Fruit fly (Drosophila melanogaster) whole organism, embryonic: ENCODE measurements around the gene CG17124.

Experiments used
- ATbp ChIP-seq: fragments of 200-800 bp; sonication (Bioruptor generic); optimal IDR thresholded peaks from 2 replicates; lab custom pipeline; 2017; ENCODE audit warnings: missing biosample characterization, mild to moderate bottlenecking, missing genetic modification characterization, missing genetic modification reagents
- Atf3 ChIP-seq: fragments of 200-800 bp; sonication (Bioruptor generic); optimal IDR thresholded peaks from 3 replicates; lab custom pipeline; 2016; ENCODE audit warnings: missing biosample characterization, missing genetic modification characterization
- B-H2 ChIP-seq: fragments of 200-800 bp; sonication (Bioruptor generic); optimal IDR thresholded peaks from 2 replicates; lab custom pipeline; 2018; ENCODE audit warnings: missing biosample characterization, mild to moderate bottlenecking, missing genetic modification characterization
- CG10321 ChIP-seq: fragments of 200-800 bp; sonication (Bioruptor generic); IDR thresholded peaks from 2 replicates; pipeline ENCODE4 v1.3.6; 2022; ENCODE audit warnings: missing biosample characterization, missing genetic modification characterization
- CG10959 ChIP-seq: fragments of 200-800 bp; sonication (Bioruptor generic); IDR thresholded peaks from 2 replicates; pipeline ENCODE4 v1.3.6; 2022; ENCODE audit warnings: missing biosample characterization, missing genetic modification characterization
- CG11085 ChIP-seq: fragments of 200-800 bp; sonication (Bioruptor generic); IDR thresholded peaks from 2 replicates; pipeline ENCODE4 v1.3.6; 2022; ENCODE audit warnings: missing biosample characterization, missing genetic modification characterization
- CG12219 ChIP-seq: fragments of 200-800 bp; sonication (Bioruptor generic); optimal IDR thresholded peaks from 3 replicates; lab custom pipeline; 2018; ENCODE audit warnings: missing biosample characterization, mild to moderate bottlenecking, missing genetic modification characterization
- CG12236 ChIP-seq: fragments of 200-800 bp; sonication (Bioruptor generic); optimal IDR thresholded peaks from 2 replicates; lab custom pipeline; 2016; ENCODE audit warnings: missing biosample characterization, missing genetic modification characterization
- CG12769 ChIP-seq: fragments of 200-800 bp; sonication (Bioruptor generic); optimal IDR thresholded peaks from 2 replicates; lab custom pipeline; 2019; ENCODE audit warnings: missing biosample characterization, mild to moderate bottlenecking, missing genetic modification characterization, moderate library complexity
- CG13894 ChIP-seq: fragments of 200-800 bp; sonication (Bioruptor generic); optimal IDR thresholded peaks from 3 replicates; lab custom pipeline; 2018; ENCODE audit warnings: missing biosample characterization, mild to moderate bottlenecking, missing genetic modification characterization, moderate library complexity
- CG14014 ChIP-seq: fragments of 200-800 bp; sonication (Bioruptor generic); IDR thresholded peaks from 2 replicates; pipeline ENCODE4 v1.3.6; 2022; ENCODE audit warnings: missing biosample characterization, missing genetic modification characterization
- CG14860 ChIP-seq: fragments of 200-800 bp; sonication (Bioruptor generic); IDR thresholded peaks from 3 replicates; pipeline ENCODE4 v1.3.6; 2022; ENCODE audit warnings: missing biosample characterization, missing genetic modification characterization; ENCODE audit not compliant: partially characterized antibody
- CG1647 ChIP-seq: fragments of 200-800 bp; sonication (Bioruptor generic); optimal IDR thresholded peaks from 3 replicates; lab custom pipeline; 2016; ENCODE audit warnings: missing biosample characterization, missing genetic modification characterization
- CG16813 ChIP-seq: fragments of 200-800 bp; sonication (Bioruptor generic); IDR thresholded peaks from 3 replicates; pipeline ENCODE4 v1.3.6; 2022; ENCODE audit warnings: missing biosample characterization, missing genetic modification characterization; ENCODE audit not compliant: partially characterized antibody
- CG17361 ChIP-seq: fragments of 200-800 bp; sonication (Bioruptor generic); IDR thresholded peaks from 3 replicates; pipeline ENCODE4 v1.3.6; 2022; ENCODE audit warnings: missing biosample characterization, missing genetic modification characterization
- CG17568 ChIP-seq: fragments of 200-800 bp; sonication (Bioruptor generic); optimal IDR thresholded peaks from 2 replicates; lab custom pipeline; 2018; ENCODE audit warnings: missing biosample characterization, mild to moderate bottlenecking, missing genetic modification characterization, moderate library complexity
- CG17829 ChIP-seq: fragments of 200-800 bp; optimal IDR thresholded peaks from 2 replicates; lab custom pipeline; 2019; ENCODE audit warnings: missing biosample characterization, mild to moderate bottlenecking, missing genetic modification characterization, moderate library complexity
- CG2116 ChIP-seq: fragments of 200-800 bp; sonication (Bioruptor generic); optimal IDR thresholded peaks from 3 replicates; lab custom pipeline; 2018; ENCODE audit warnings: missing biosample characterization, mild to moderate bottlenecking, missing genetic modification characterization
- CG2678 ChIP-seq: fragments of 200-800 bp; sonication (Bioruptor generic); optimal IDR thresholded peaks from 3 replicates; lab custom pipeline; 2019; ENCODE audit warnings: missing biosample characterization, mild to moderate bottlenecking, missing genetic modification characterization, moderate library complexity
- CG31365 ChIP-seq: fragments of 200-800 bp; sonication (Bioruptor generic); optimal IDR thresholded peaks from 2 replicates; lab custom pipeline; 2018; ENCODE audit warnings: missing biosample characterization, mild to moderate bottlenecking, missing genetic modification characterization
- CG34224 ChIP-seq: fragments of 200-800 bp; sonication (Bioruptor generic); IDR thresholded peaks from 3 replicates; pipeline ENCODE4 v1.3.6; 2022; ENCODE audit warnings: missing biosample characterization, missing genetic modification characterization; ENCODE audit not compliant: partially characterized antibody
- CG3838 ChIP-seq: fragments of 200-800 bp; sonication (Bioruptor generic); optimal IDR thresholded peaks from 3 replicates; lab custom pipeline; 2016; ENCODE audit warnings: missing biosample characterization, missing genetic modification characterization
- CG4820 ChIP-seq: fragments of 200-800 bp; sonication (Bioruptor generic); optimal IDR thresholded peaks from 3 replicates; lab custom pipeline; 2016; ENCODE audit warnings: missing biosample characterization, missing genetic modification characterization
- CG6791 ChIP-seq: fragments of 200-800 bp; sonication (Bioruptor generic); IDR thresholded peaks from 3 replicates; pipeline ENCODE4 v1.3.6; 2022; ENCODE audit warnings: missing biosample characterization, missing genetic modification characterization; ENCODE audit not compliant: partially characterized antibody
- CG8281 ChIP-seq: fragments of 200-800 bp; sonication (Bioruptor generic); optimal IDR thresholded peaks from 2 replicates; lab custom pipeline; 2018; ENCODE audit warnings: missing biosample characterization, mild to moderate bottlenecking, missing genetic modification characterization, moderate library complexity
- CG9797 ChIP-seq: fragments of 200-800 bp; sonication (Bioruptor generic); optimal IDR thresholded peaks from 3 replicates; lab custom pipeline; 2018; ENCODE audit warnings: missing biosample characterization, mild to moderate bottlenecking, missing genetic modification characterization
- CHES-1-like ChIP-seq: fragments of 200-800 bp; sonication (Bioruptor generic); optimal IDR thresholded peaks from 2 replicates; lab custom pipeline; 2016; ENCODE audit warnings: missing biosample characterization, missing genetic modification characterization
- H2.0 ChIP-seq: fragments of 200-800 bp; sonication (Bioruptor generic); IDR thresholded peaks from 2 replicates; pipeline ENCODE4 v1.3.6; 2022; ENCODE audit warnings: missing biosample characterization, missing genetic modification characterization
- HLH3B ChIP-seq: fragments of 200-800 bp; sonication (Bioruptor generic); IDR thresholded peaks from 2 replicates; pipeline ENCODE4 v1.3.6; 2022; ENCODE audit warnings: missing biosample characterization, missing genetic modification characterization
- Hmx ChIP-seq: fragments of 200-800 bp; sonication (Bioruptor generic); optimal IDR thresholded peaks from 2 replicates; lab custom pipeline; 2016; ENCODE audit warnings: missing biosample characterization, missing genetic modification characterization
- Oli ChIP-seq: fragments of 200-800 bp; sonication (Bioruptor generic); optimal IDR thresholded peaks from 2 replicates; lab custom pipeline; 2018; ENCODE audit warnings: missing biosample characterization, mild to moderate bottlenecking, missing genetic modification characterization, moderate library complexity
- Rx ChIP-seq: fragments of 200-800 bp; sonication (Bioruptor generic); IDR thresholded peaks from 2 replicates; pipeline ENCODE4 v1.3.6; 2022; ENCODE audit warnings: missing biosample characterization, missing genetic modification characterization
- Sin3A ChIP-seq: fragments of >200 bp; optimal IDR thresholded peaks from 2 replicates; lab custom pipeline; 2018
- Sry-δ ChIP-seq: fragments of 200-800 bp; sonication (Bioruptor generic); optimal IDR thresholded peaks from 2 replicates; lab custom pipeline; 2016; ENCODE audit warnings: missing biosample characterization, missing genetic modification characterization
- ap ChIP-seq: fragments of 200-800 bp; sonication (Bioruptor generic); IDR thresholded peaks from 2 replicates; pipeline ENCODE4 v1.3.6; 2022; ENCODE audit warnings: missing biosample characterization, missing genetic modification characterization
- crp ChIP-seq, 2 experiments: fragments of 200-800 bp; sonication (Bioruptor generic); optimal IDR thresholded peaks; 2 replicates in 1 of 2; 3 replicates in 1 of 2; lab custom pipeline; 2017; ENCODE audit warnings: missing biosample characterization in 2 of 2, missing genetic modification characterization in 2 of 2, mild to moderate bottlenecking in 1 of 2, moderate library complexity in 1 of 2
- cwo ChIP-seq: fragments of 200-800 bp; sonication (Bioruptor generic); optimal IDR thresholded peaks from 3 replicates; lab custom pipeline; 2017; ENCODE audit warnings: missing biosample characterization, missing genetic modification characterization, mild to moderate bottlenecking, moderate library complexity, missing genetic modification reagents
- ems ChIP-seq: fragments of 200-800 bp; sonication (Bioruptor generic); optimal IDR thresholded peaks from 3 replicates; lab custom pipeline; 2016; ENCODE audit warnings: missing biosample characterization, missing genetic modification characterization
- exex ChIP-seq: fragments of 200-800 bp; sonication (Bioruptor generic); optimal IDR thresholded peaks from 4 replicates; lab custom pipeline; 2018; ENCODE audit warnings: missing biosample characterization, mild to moderate bottlenecking, missing genetic modification characterization, moderate library complexity
- gt ChIP-seq: fragments of 200-800 bp; sonication (Bioruptor generic); IDR thresholded peaks from 2 replicates; pipeline ENCODE4 v1.3.6; 2022; ENCODE audit warnings: missing biosample characterization, missing genetic modification characterization
- hbn ChIP-seq: fragments of 200-800 bp; sonication (Bioruptor generic); IDR thresholded peaks from 2 replicates; pipeline ENCODE4 v1.3.6; 2022; ENCODE audit warnings: missing biosample characterization, missing genetic modification characterization; ENCODE audit not compliant: partially characterized antibody
- hkb ChIP-seq, 2 experiments: fragments of 200-800 bp in 1 of 2; fragments of >200 bp in 1 of 2; sonication (Bioruptor generic) in 1 of 2; IDR thresholded peaks in 1 of 2; optimal IDR thresholded peaks in 1 of 2; 2 replicates each; pipeline versions ENCODE4 v1.3.6 to Lab custom; 2017 to 2022; ENCODE audit warnings: missing biosample characterization in 1 of 2, missing genetic modification characterization in 1 of 2
- knrl ChIP-seq: fragments of 200-800 bp; sonication (Bioruptor generic); IDR thresholded peaks from 3 replicates; pipeline ENCODE4 v1.3.6; 2022; ENCODE audit warnings: missing biosample characterization, missing genetic modification characterization; ENCODE audit not compliant: partially characterized antibody
- odd ChIP-seq: fragments of 200-800 bp; sonication (Bioruptor generic); optimal IDR thresholded peaks from 2 replicates; lab custom pipeline; 2017; ENCODE audit warnings: missing biosample characterization, mild to moderate bottlenecking, missing genetic modification characterization
- pfk ChIP-seq: fragments of 200-800 bp; sonication (Bioruptor generic); optimal IDR thresholded peaks from 2 replicates; lab custom pipeline; 2018; ENCODE audit warnings: missing biosample characterization, mild to moderate bottlenecking, missing genetic modification characterization, moderate library complexity
- tin ChIP-seq: fragments of 200-800 bp; sonication (Bioruptor generic); optimal IDR thresholded peaks from 3 replicates; lab custom pipeline; 2016; ENCODE audit warnings: missing biosample characterization, missing genetic modification characterization
- tna ChIP-seq: fragments of 200-800 bp; sonication (Bioruptor generic); IDR thresholded peaks from 2 replicates; pipeline ENCODE4 v1.3.6; 2022; ENCODE audit warnings: missing biosample characterization, missing genetic modification characterization; ENCODE audit not compliant: partially characterized antibody
- tup ChIP-seq: fragments of 200-800 bp; sonication (Bioruptor generic); optimal IDR thresholded peaks from 2 replicates; lab custom pipeline; 2016; ENCODE audit warnings: missing biosample characterization, mild to moderate bottlenecking, missing genetic modification characterization, moderate library complexity
- wek ChIP-seq: fragments of 200-800 bp; sonication (Bioruptor generic); optimal IDR thresholded peaks from 3 replicates; lab custom pipeline; 2018; ENCODE audit warnings: missing biosample characterization, mild to moderate bottlenecking, missing genetic modification characterization, moderate library complexity
- zen2 ChIP-seq: fragments of 200-800 bp; sonication (Bioruptor generic); IDR thresholded peaks from 3 replicates; pipeline ENCODE4 v1.3.6; 2022; ENCODE audit warnings: missing biosample characterization, missing genetic modification characterization; ENCODE audit not compliant: partially characterized antibody

CG17124 gene

dm6 chr2L:10743714-10744113 lies 12.4 kb downstream of the CG17124 start, which contains the start of gene CG6729 (continued):
- TF ChIP-seq Atf3 (GFP tag; lab: Kevin White, UChicago) (no peak), Rx (GFP tag; lab: Robert Waterston, UW) (no peak), CG2116 (GFP tag; lab: Kevin White, UChicago) (peak; percentile 92), CG12236 (GFP tag; lab: Kevin White, UChicago) (no peak), CG10321 (GFP tag; lab: Robert Waterston, UW) (no peak), tup (GFP tag; lab: Kevin White, UChicago) (no peak), CG12219 (no peak), CG17829 (tag; lab: Kevin White, UChicago) (no peak), ATbp (GFP tag; lab: Kevin White, UChicago) (no peak), CG3838 (GFP tag; lab: Kevin White, UChicago) (no peak), Sin3A (lab: Kevin White, UChicago) (peak; percentile 26), crp (GFP tag; optimal IDR thresholded peaks at IDR 0.05; lab: Kevin White, UChicago) (peak; percentile 75 to 94), CG8281 (no peak), tin (GFP tag; lab: Kevin White, UChicago) (no peak), Oli (tag; lab: Kevin White, UChicago) (no peak), CG16813 (peak; percentile 66), exex (no peak), HLH3B (GFP tag; lab: Robert Waterston, UW) (no peak), cwo (GFP tag; lab: Kevin White, UChicago) (no peak), CG17361 (GFP tag; lab: Robert Waterston, UW) (no peak), ems (no peak), hbn (GFP tag; lab: Robert Waterston, UW) (peak; percentile 81), CG12769 (tag; lab: Kevin White, UChicago) (no peak), CG9797 (no peak), knrl (peak; percentile 61), pfk (no peak), CG2678 (tag; lab: Kevin White, UChicago) (no peak), B-H2 (GFP tag; lab: Kevin White, UChicago) (no peak), tna (peak; percentile 61; the same call in 1 of the 2 replicates), CG31365 (tag; lab: Kevin White, UChicago) (no peak), CG14014 (GFP tag; lab: Robert Waterston, UW) (no peak), CG13894 (no peak), CG14860 (GFP tag; lab: Robert Waterston, UW) (peak; percentile 66), CG4820 (GFP tag; lab: Kevin White, UChicago) (no peak), hkb (optimal IDR thresholded peaks at IDR 0.05; lab: Kevin White, UChicago) (no peak), hkb (GFP tag; IDR thresholded peaks at IDR 0.05; lab: Robert Waterston, UW) (no peak), CHES-1-like (GFP tag; lab: Kevin White, UChicago) (no peak), CG11085 (no peak), ap (GFP tag; lab: Robert Waterston, UW) (no peak), H2.0 (GFP tag; lab: Robert Waterston, UW) (no peak), CG17568 (GFP tag; lab: Kevin White, UChicago) (no peak), odd (no peak), CG10959 (GFP tag; lab: Robert Waterston, UW) (no peak), CG6791 (GFP tag; lab: Robert Waterston, UW) (peak; percentile 80), Hmx (GFP tag; lab: Kevin White, UChicago) (no peak), CG1647 (GFP tag; lab: Kevin White, UChicago) (no peak), CG34224 (GFP tag; lab: Robert Waterston, UW) (peak; percentile 78), zen2 (GFP tag; lab: Robert Waterston, UW) (no peak; the same call in 2 of the 3 replicates), wek (no peak), gt (no peak), Sry-δ (peak; percentile 72)
